Fruit fly (Drosophila melanogaster) whole organism, embryonic: Measurements from ENCODE around the gene Ccdc58.

Experiments
- BEAF-32 ChIP-seq: fragments of 200-800 bp; sonication (Bioruptor generic); optimal IDR thresholded peaks from 3 replicates; lab custom pipeline; 2017; ENCODE audit warnings: missing biosample characterization, missing genetic modification characterization, mild to moderate bottlenecking, moderate library complexity, missing genetic modification reagents
- CG10274 ChIP-seq: fragments of 200-800 bp; sonication (Bioruptor generic); optimal IDR thresholded peaks from 3 replicates; lab custom pipeline; 2017; ENCODE audit warnings: missing biosample characterization, mild to moderate bottlenecking, missing genetic modification characterization
- CG11247 ChIP-seq: fragments of 200-800 bp; sonication (Bioruptor generic); IDR thresholded peaks from 2 replicates; pipeline ENCODE4 v1.3.6; 2022; ENCODE audit warnings: missing biosample characterization, missing genetic modification characterization
- CG11398 ChIP-seq: fragments of 200-800 bp; sonication (Bioruptor generic); optimal IDR thresholded peaks from 2 replicates; lab custom pipeline; 2016; ENCODE audit warnings: missing biosample characterization, missing genetic modification characterization
- CG11560 ChIP-seq: fragments of 200-800 bp; sonication (Bioruptor generic); IDR thresholded peaks from 3 replicates; pipeline ENCODE4 v1.3.6; 2022; ENCODE audit warnings: missing biosample characterization, missing genetic modification characterization
- CG13287 ChIP-seq: fragments of 200-800 bp; sonication (Bioruptor generic); IDR thresholded peaks from 2 replicates; pipeline ENCODE4 v1.3.6; 2022; ENCODE audit warnings: missing biosample characterization, missing genetic modification characterization; ENCODE audit not compliant: partially characterized antibody
- CG1529 ChIP-seq: fragments of 200-800 bp; sonication (Bioruptor generic); optimal IDR thresholded peaks from 3 replicates; lab custom pipeline; 2018; ENCODE audit warnings: missing biosample characterization, missing genetic modification characterization
- CG16779 ChIP-seq: fragments of 200-800 bp; sonication (Bioruptor generic); IDR thresholded peaks from 2 replicates; pipeline ENCODE4 v1.3.6; 2022; ENCODE audit warnings: missing biosample characterization, missing genetic modification characterization
- CG16815 ChIP-seq: fragments of 200-800 bp; sonication (Bioruptor generic); optimal IDR thresholded peaks from 3 replicates; lab custom pipeline; 2017; ENCODE audit warnings: missing biosample characterization, mild to moderate bottlenecking, missing genetic modification characterization
- CG16863 ChIP-seq: fragments of 200-800 bp; sonication (Bioruptor generic); optimal IDR thresholded peaks from 3 replicates; lab custom pipeline; 2016; ENCODE audit warnings: missing biosample characterization, missing genetic modification characterization
- CG17359 ChIP-seq: fragments of 200-800 bp; sonication (Bioruptor generic); optimal IDR thresholded peaks from 3 replicates; lab custom pipeline; 2018; ENCODE audit warnings: missing biosample characterization, mild to moderate bottlenecking, missing genetic modification characterization, moderate library complexity
- CG17568 ChIP-seq: fragments of 200-800 bp; sonication (Bioruptor generic); optimal IDR thresholded peaks from 2 replicates; lab custom pipeline; 2018; ENCODE audit warnings: missing biosample characterization, mild to moderate bottlenecking, missing genetic modification characterization, moderate library complexity
- CG1792 ChIP-seq: fragments of 200-800 bp; sonication (Bioruptor generic); optimal IDR thresholded peaks from 2 replicates; lab custom pipeline; 2016; ENCODE audit warnings: missing biosample characterization, missing genetic modification characterization
- CG18764 ChIP-seq: fragments of 200-800 bp; sonication (Bioruptor generic); optimal IDR thresholded peaks from 3 replicates; lab custom pipeline; 2016; ENCODE audit warnings: missing biosample characterization, missing genetic modification characterization
- CG31224 ChIP-seq: fragments of 200-800 bp; sonication (Bioruptor generic); IDR thresholded peaks from 2 replicates; pipeline ENCODE4 v1.3.6; 2022; ENCODE audit warnings: missing biosample characterization, missing genetic modification characterization
- CG3407 ChIP-seq: fragments of 200-800 bp; sonication (Bioruptor generic); optimal IDR thresholded peaks from 2 replicates; lab custom pipeline; 2018; ENCODE audit warnings: missing biosample characterization, mild to moderate bottlenecking, missing genetic modification characterization
- CG6654 ChIP-seq: fragments of 200-800 bp; sonication (Bioruptor generic); optimal IDR thresholded peaks from 2 replicates; lab custom pipeline; 2017; ENCODE audit warnings: missing biosample characterization, mild to moderate bottlenecking, missing genetic modification characterization
- CG6683 ChIP-seq: fragments of 200-800 bp; sonication (Bioruptor generic); optimal IDR thresholded peaks from 2 replicates; lab custom pipeline; 2017; ENCODE audit warnings: missing biosample characterization, mild to moderate bottlenecking, missing genetic modification characterization, missing genetic modification reagents
- CG7786 ChIP-seq: fragments of 200-800 bp; sonication (Bioruptor generic); optimal IDR thresholded peaks from 2 replicates; lab custom pipeline; 2016; ENCODE audit warnings: missing biosample characterization, missing genetic modification characterization
- CG9797 ChIP-seq: fragments of 200-800 bp; sonication (Bioruptor generic); optimal IDR thresholded peaks from 3 replicates; lab custom pipeline; 2018; ENCODE audit warnings: missing biosample characterization, mild to moderate bottlenecking, missing genetic modification characterization
- CkIIα-i1 ChIP-seq: fragments of 200-800 bp; sonication (Bioruptor generic); IDR thresholded peaks from 2 replicates; pipeline ENCODE4 v1.3.6; 2022; ENCODE audit warnings: missing biosample characterization, missing genetic modification characterization
- D19B ChIP-seq: fragments of 200-800 bp; sonication (Bioruptor generic); optimal IDR thresholded peaks from 2 replicates; lab custom pipeline; 2017; ENCODE audit warnings: missing biosample characterization, mild to moderate bottlenecking, missing genetic modification characterization
- Dref ChIP-seq: fragments of 200-800 bp; sonication (Bioruptor generic); IDR thresholded peaks from 2 replicates; pipeline ENCODE4 v1.3.6; 2022; ENCODE audit warnings: missing biosample characterization, missing genetic modification characterization
- E2f2 ChIP-seq: fragments of 200-800 bp; sonication (Bioruptor generic); IDR thresholded peaks from 2 replicates; pipeline ENCODE4 v1.3.6; 2022; ENCODE audit warnings: missing biosample characterization, missing genetic modification characterization
- Fer2 ChIP-seq: fragments of 200-800 bp; sonication (Bioruptor generic); optimal IDR thresholded peaks from 2 replicates; lab custom pipeline; 2018; ENCODE audit warnings: missing biosample characterization, mild to moderate bottlenecking, missing genetic modification characterization, moderate library complexity
- Gug ChIP-seq: fragments of 200-800 bp; sonication (Bioruptor generic); IDR thresholded peaks from 4 replicates; pipeline ENCODE4 v1.3.6; 2022; ENCODE audit warnings: missing biosample characterization, missing genetic modification characterization
- Mad ChIP-seq: fragments of 200-800 bp; sonication (Bioruptor generic); optimal IDR thresholded peaks from 2 replicates; lab custom pipeline; 2016; ENCODE audit warnings: missing biosample characterization, missing genetic modification characterization
- NC2β ChIP-seq: fragments of 200-800 bp; sonication (Bioruptor generic); optimal IDR thresholded peaks from 2 replicates; lab custom pipeline; 2016; ENCODE audit warnings: missing biosample characterization, missing genetic modification characterization
- ap ChIP-seq: fragments of 200-800 bp; sonication (Bioruptor generic); IDR thresholded peaks from 2 replicates; pipeline ENCODE4 v1.3.6; 2022; ENCODE audit warnings: missing biosample characterization, missing genetic modification characterization
- ase ChIP-seq: fragments of 200-800 bp; sonication (Bioruptor generic); IDR thresholded peaks from 3 replicates; pipeline ENCODE4 v1.3.6; 2022; ENCODE audit warnings: missing biosample characterization, missing genetic modification characterization
- bab2 ChIP-seq: fragments of 200-800 bp; sonication (Bioruptor generic); optimal IDR thresholded peaks from 2 replicates; lab custom pipeline; 2016; ENCODE audit warnings: missing biosample characterization, missing genetic modification characterization
- br ChIP-seq: fragments of >200 bp; optimal IDR thresholded peaks from 2 replicates; lab custom pipeline; 2017
- ci ChIP-seq: fragments of 200-800 bp; sonication (Bioruptor generic); IDR thresholded peaks from 3 replicates; pipeline ENCODE4 v1.3.6; 2022; ENCODE audit warnings: missing biosample characterization, missing genetic modification characterization
- en ChIP-seq: fragments of 200-800 bp; sonication (Bioruptor generic); optimal IDR thresholded peaks from 2 replicates; lab custom pipeline; 2016; ENCODE audit warnings: missing biosample characterization, missing genetic modification characterization
- esg ChIP-seq: fragments of 200-800 bp; sonication (Bioruptor generic); conservative IDR thresholded peaks from 2 replicates; pipeline ENCODE4 v1.3.6; 2022; ENCODE audit warnings: missing biosample characterization, missing genetic modification characterization
- eyg ChIP-seq: fragments of 200-800 bp; sonication (Bioruptor generic); optimal IDR thresholded peaks from 3 replicates; lab custom pipeline; 2016; ENCODE audit warnings: missing biosample characterization, missing genetic modification characterization
- fd102C ChIP-seq: fragments of 200-800 bp; sonication (Bioruptor generic); optimal IDR thresholded peaks from 2 replicates; lab custom pipeline; 2018; ENCODE audit warnings: missing biosample characterization, mild to moderate bottlenecking, missing genetic modification characterization, moderate library complexity
- gcm2 ChIP-seq: fragments of 200-800 bp; sonication (Bioruptor generic); optimal IDR thresholded peaks from 2 replicates; lab custom pipeline; 2016; ENCODE audit warnings: missing biosample characterization, missing genetic modification characterization
- hb ChIP-seq: fragments of 200-800 bp; sonication (Bioruptor generic); IDR thresholded peaks from 3 replicates; pipeline ENCODE4 v1.3.6; 2022; ENCODE audit warnings: missing biosample characterization, missing genetic modification characterization; ENCODE audit not compliant: partially characterized antibody
- phol ChIP-seq: fragments of 200-800 bp; sonication (Bioruptor generic); optimal IDR thresholded peaks from 3 replicates; lab custom pipeline; 2018; ENCODE audit warnings: missing biosample characterization, mild to moderate bottlenecking, missing genetic modification characterization, moderate library complexity
- pzg ChIP-seq: fragments of 200-800 bp; sonication (Bioruptor generic); optimal IDR thresholded peaks from 3 replicates; lab custom pipeline; 2018; ENCODE audit warnings: missing biosample characterization, mild to moderate bottlenecking, missing genetic modification characterization, moderate library complexity
- ro ChIP-seq: fragments of 200-800 bp; sonication (Bioruptor generic); IDR thresholded peaks from 2 replicates; pipeline ENCODE4 v1.3.6; 2022; ENCODE audit warnings: missing biosample characterization, missing genetic modification characterization
- sens ChIP-seq: fragments of 200-800 bp; sonication (Bioruptor generic); peaks from one replicate; lab custom pipeline; 2016; ENCODE audit warnings: missing biosample characterization, missing genetic modification characterization
- sqz ChIP-seq: fragments of 200-800 bp; sonication (Bioruptor generic); optimal IDR thresholded peaks from 3 replicates; lab custom pipeline; 2018; ENCODE audit warnings: missing biosample characterization, mild to moderate bottlenecking, missing genetic modification characterization
- stwl ChIP-seq: fragments of 200-800 bp; sonication (Bioruptor generic); optimal IDR thresholded peaks from 3 replicates; lab custom pipeline; 2018; ENCODE audit warnings: missing biosample characterization, mild to moderate bottlenecking, missing genetic modification characterization, moderate library complexity
- tna ChIP-seq: fragments of 200-800 bp; sonication (Bioruptor generic); IDR thresholded peaks from 2 replicates; pipeline ENCODE4 v1.3.6; 2022; ENCODE audit warnings: missing biosample characterization, missing genetic modification characterization; ENCODE audit not compliant: partially characterized antibody
- tx ChIP-seq: fragments of 200-800 bp; sonication (Bioruptor generic); optimal IDR thresholded peaks from 2 replicates; lab custom pipeline; 2016; ENCODE audit warnings: missing biosample characterization, missing genetic modification characterization
- vvl ChIP-seq: fragments of 200-800 bp; sonication (Bioruptor generic); IDR thresholded peaks from 2 replicates; pipeline ENCODE4 v1.3.6; 2022; ENCODE audit warnings: missing biosample characterization, missing genetic modification characterization
- wor ChIP-seq: fragments of 200-800 bp; sonication (Bioruptor generic); IDR thresholded peaks from 2 replicates; pipeline ENCODE4 v1.3.6; 2022; ENCODE audit warnings: missing biosample characterization, missing genetic modification characterization
- zfh2 ChIP-seq: fragments of 200-800 bp; sonication (Bioruptor generic); optimal IDR thresholded peaks from 2 replicates; lab custom pipeline; 2016; ENCODE audit warnings: missing biosample characterization, missing genetic modification characterization

The Ccdc58 gene

dm6 chr3L:19790929-19791687 lies 13.9 kb upstream of the Ccdc58 start (continued):
- TF ChIP-seq CG3407 (GFP tag; lab: Kevin White, UChicago) (peak; percentile 38), bab2 (GFP tag; lab: Kevin White, UChicago) (peak; percentile 32), Gug (GFP tag; lab: Robert Waterston, UW) (peak; percentile 35; the same call in 1 of the 4 replicates), CG16863 (GFP tag; lab: Kevin White, UChicago) (peak; percentile 6), CG10274 (GFP tag; lab: Kevin White, UChicago) (peak; percentile 32), zfh2 (GFP tag; lab: Kevin White, UChicago) (peak; percentile 70), CG1529 (GFP tag; lab: Kevin White, UChicago) (no peak), tx (GFP tag; lab: Kevin White, UChicago) (peak; percentile 19), fd102C (GFP tag; lab: Kevin White, UChicago) (no peak), Fer2 (tag; lab: Kevin White, UChicago) (peak; percentile 53), CG16779 (GFP tag; lab: Robert Waterston, UW) (no peak), Mad (GFP tag; lab: Kevin White, UChicago) (peak; percentile 66), CG17359 (tag; lab: Kevin White, UChicago) (peak; percentile 54), gcm2 (GFP tag; lab: Kevin White, UChicago) (peak; percentile 53), CG16815 (peak; percentile 71), CG11560 (tag; lab: Robert Waterston, UW) (no peak), pzg (GFP tag; lab: Kevin White, UChicago) (no peak), CG17568 (GFP tag; lab: Kevin White, UChicago) (no peak), ci (peak; percentile 56; the same call in 1 of the 3 replicates), E2f2 (GFP tag; lab: Robert Waterston, UW) (peak; percentile 17), ro (GFP tag; lab: Robert Waterston, UW) (0 out of 2 replicates have a peak, but pooled peaks have one; percentile 20), CG11398 (GFP tag; lab: Kevin White, UChicago) (no peak), tna (GFP tag; lab: Robert Waterston, UW) (peak; percentile 21; the same call in 1 of the 2 replicates), br (no peak), NC2β (peak; percentile 15), wor (GFP tag; lab: Robert Waterston, UW) (0 out of 2 replicates have a peak, but pooled peaks have one; percentile 24), stwl (tag; lab: Kevin White, UChicago) (no peak), sqz (GFP tag; lab: Kevin White, UChicago) (no peak), sens (peak; percentile 90), CG1792 (GFP tag; lab: Kevin White, UChicago) (peak; percentile 53), CG13287 (GFP tag; lab: Robert Waterston, UW) (no peak), D19B (GFP tag; lab: Kevin White, UChicago) (peak; percentile 74), BEAF-32 (GFP tag; lab: Kevin White, UChicago) (peak; percentile 12), CG7786 (GFP tag; lab: Kevin White, UChicago) (peak; percentile 62), CG18764 (peak; percentile 15), CG6683 (GFP tag; lab: Kevin White, UChicago) (peak; percentile 18), en (GFP tag; lab: Kevin White, UChicago) (peak; percentile 19), ase (GFP tag; lab: Robert Waterston, UW) (no peak), phol (tag; lab: Kevin White, UChicago) (peak; percentile 79), vvl (GFP tag; lab: Robert Waterston, UW) (no peak; the same call in 1 of the 2 replicates), hb (GFP tag; lab: Robert Waterston, UW) (no peak), eyg (GFP tag; lab: Kevin White, UChicago) (no peak), CG31224 (peak; percentile 59; the same call in 1 of the 2 replicates), Dref (GFP tag; lab: Robert Waterston, UW) (no peak), CG11247 (GFP tag; lab: Robert Waterston, UW) (peak; percentile 24; the same call in 1 of the 2 replicates), CG6654 (GFP tag; lab: Kevin White, UChicago) (peak; percentile 30), CG9797 (no peak), esg (GFP tag; lab: Robert Waterston, UW) (peak; percentile 38), CkIIα-i1 (GFP tag; lab: Robert Waterston, UW) (no peak), ap (no peak)
